Worm (Caenorhabditis elegans): Measurements from ENCODE around the gene siah-1.

DNA sequence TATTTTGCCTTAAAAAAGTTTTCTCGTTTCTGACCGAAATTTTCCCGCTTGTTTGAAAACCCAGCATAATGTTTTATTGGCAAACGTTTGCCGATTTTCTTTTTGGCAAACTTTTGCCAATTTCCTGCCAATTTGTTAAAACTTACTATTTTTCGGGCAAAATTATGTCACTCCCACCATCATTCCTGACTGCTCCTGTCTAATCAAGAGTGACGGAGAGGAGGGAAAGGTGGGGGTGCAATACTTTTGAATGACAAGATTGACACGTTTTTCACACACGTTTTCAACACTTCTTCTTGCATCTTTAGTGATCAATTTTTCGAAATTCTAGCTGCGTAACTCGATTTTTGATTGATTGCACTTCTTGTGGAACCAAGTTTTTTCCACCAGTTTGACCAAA, 37.7 kb downstream of the siah-1 start:
- TF ChIP-seq fkh-8 (tag; optimal IDR thresholded peaks at IDR 0.05) (no peak), ama-1 (optimal IDR thresholded peaks at IDR 0.05) (no peak), nhr-11 (tag; optimal IDR thresholded peaks at IDR 0.05) (no peak), zag-1 (tag; optimal IDR thresholded peaks at IDR 0.05) (no peak), lir-3 (tag; optimal IDR thresholded peaks at IDR 0.05; ENCODE audit: poor library complexity) (no peak), alr-1 (tag; optimal IDR thresholded peaks at IDR 0.05; ENCODE audit: borderline replicate concordance) (no peak), ztf-11 (tag; optimal IDR thresholded peaks at IDR 0.05) (no peak), nhr-19 (GFP tag; conservative IDR thresholded peaks at IDR 0.05) (no peak), ces-1 (GFP tag; optimal IDR thresholded peaks at IDR 0.05) (no peak), unc-86 (tag; optimal IDR thresholded peaks at IDR 0.05) (no peak), nhr-28 (tag; optimal IDR thresholded peaks at IDR 0.05) (no peak), pag-3 (tag; optimal IDR thresholded peaks at IDR 0.05; ENCODE audit: borderline replicate concordance, insufficient read depth) (no peak)
